Worm (Caenorhabditis elegans) whole organism, L2 larva: ENCODE data around the gene Y46G5A.47.

ENCODE experiments used
- R02D3.7 ChIP-seq: fragments of 150-350 bp; optimal IDR thresholded peaks from 2 replicates; lab custom pipeline; 2014; ENCODE audit warnings: missing biosample characterization, missing genetic modification characterization
- ZK546.5 ChIP-seq: sonication (generic microtip); optimal IDR thresholded peaks from 2 replicates; lab custom pipeline; 2017; ENCODE audit warnings: missing biosample characterization, missing genetic modification characterization
- ama-1 ChIP-seq: fragments of 150-350 bp; optimal IDR thresholded peaks from 2 replicates; lab custom pipeline; 2018; ENCODE audit warnings: inconsistent platforms
- lin-11 ChIP-seq: fragments of 150-350 bp; sonication (generic microtip); optimal IDR thresholded peaks from 2 replicates; lab custom pipeline; 2014; ENCODE audit warnings: missing biosample characterization, missing genetic modification characterization, inconsistent platforms, mixed read lengths
- lin-39 ChIP-seq: fragments of 150-350 bp; optimal IDR thresholded peaks from 2 replicates; lab custom pipeline; 2014; ENCODE audit warnings: missing biosample characterization, missing genetic modification reagents, missing genetic modification characterization
- nhr-12 ChIP-seq: fragments of 150-350 bp; optimal IDR thresholded peaks from 2 replicates; lab custom pipeline; 2014; ENCODE audit warnings: missing biosample characterization, missing genetic modification characterization
- nhr-237 ChIP-seq: fragments of 150-350 bp; optimal IDR thresholded peaks from 2 replicates; lab custom pipeline; 2014; ENCODE audit warnings: missing biosample characterization, missing genetic modification characterization
- unc-55 ChIP-seq: fragments of 150-350 bp; sonication (generic microtip); optimal IDR thresholded peaks from 3 replicates; lab custom pipeline; 2014; ENCODE audit warnings: missing biosample characterization, missing genetic modification reagents, missing genetic modification characterization
- unc-62 ChIP-seq: fragments of 150-350 bp; optimal IDR thresholded peaks from 2 replicates; lab custom pipeline; 2014; ENCODE audit warnings: missing biosample characterization, missing genetic modification reagents, missing genetic modification characterization
- ztf-11 ChIP-seq: sonication (generic microtip); optimal IDR thresholded peaks from 2 replicates; lab custom pipeline; 2017; ENCODE audit warnings: missing biosample characterization, missing genetic modification characterization

DNA sequence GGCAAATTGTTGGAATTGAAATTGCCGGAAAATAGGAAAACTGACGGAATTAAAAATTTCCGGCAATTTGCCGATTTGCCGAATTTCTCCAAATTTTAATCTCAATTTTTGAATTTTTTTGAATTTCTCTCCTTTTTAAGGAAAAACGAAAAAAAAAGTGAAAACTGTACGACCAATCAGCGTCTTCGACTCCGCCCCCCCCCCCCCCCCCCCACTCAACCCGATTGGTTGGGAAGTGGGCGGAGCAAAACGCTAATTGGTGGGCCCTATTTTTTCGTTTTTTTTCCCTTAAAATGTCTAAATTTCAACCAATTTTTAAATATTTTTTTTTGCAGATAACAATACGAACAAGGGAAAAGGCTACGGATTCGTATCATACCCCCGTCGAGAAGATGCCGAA, 35.2 kb downstream of the Y46G5A.47 start:
- TF ChIP-seq ama-1 (lab: Kevin White, UChicago), result no peak
- TF ChIP-seq nhr-12 (tag; lab: Kevin White, UChicago), result no peak
- no peak for TF ChIP-seq ztf-11 (tag; lab: Kevin White, UChicago)
- TF ChIP-seq unc-62 (GFP tag; lab: Kevin White, UChicago), result no peak
- no peak for TF ChIP-seq unc-55 (GFP tag; lab: Kevin White, UChicago)
- no peak for TF ChIP-seq nhr-237 (tag; lab: Kevin White, UChicago)
- TF ChIP-seq lin-39, result no peak
- no peak for TF ChIP-seq lin-11
- TF ChIP-seq R02D3.7 (tag; lab: Kevin White, UChicago), result no peak
- TF ChIP-seq ZK546.5 (tag; lab: Kevin White, UChicago), result no peak
